Fruit fly (Drosophila melanogaster): ENCODE results near the gene Wdr81.
"Not testable (repeated sequence)": the region's sequence is repeated elsewhere in the genome, so short reads cannot be mapped to it uniquely, and the experiment has no call there.

DNA sequence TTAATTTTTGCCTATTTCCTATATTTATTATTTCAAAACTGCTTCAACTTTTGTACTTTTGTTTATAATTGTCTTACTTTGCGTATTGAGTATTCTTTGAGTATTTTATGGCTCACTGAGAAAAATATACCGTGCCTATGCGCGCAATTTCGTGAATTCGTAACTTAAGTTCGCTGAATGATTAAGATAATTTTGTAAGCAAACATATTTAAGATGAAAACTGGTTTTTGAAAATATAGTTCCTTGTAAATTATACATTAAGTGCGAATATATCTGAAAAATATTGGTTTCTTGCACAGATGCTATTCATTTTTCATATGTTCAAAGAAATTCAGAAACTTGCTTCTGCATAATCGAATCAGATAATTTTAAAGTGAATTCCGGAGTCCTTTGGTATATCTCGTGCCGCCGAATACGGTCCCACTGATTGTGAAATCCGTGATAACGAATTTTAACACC, 25.4 kb downstream of the Wdr81 start, which contains the start of the genes CG18789 and Qtzl:
- not testable (repeated sequence) for TF ChIP-seq h, Sin3A, insv, ttk (optimal IDR thresholded peaks at IDR 0.05)
